Worm (Caenorhabditis elegans): Measurements from ENCODE around the gene W02H5.19.

The W02H5.19 gene

ce11 chrV:2638545-2638944 is at the start of gene W02H5.19 (continued):
- TF ChIP-seq F37B4.10 (GFP tag; IDR thresholded peaks at IDR 0.05) (no peak), atf-7 (tag; optimal IDR thresholded peaks at IDR 0.05) (peak; percentile 21), nhr-90 (tag; optimal IDR thresholded peaks at IDR 0.05) (no peak), mcd-1 (GFP tag; IDR thresholded peaks at IDR 0.05) (peak; percentile 87), lin-40 (tag; optimal IDR thresholded peaks at IDR 0.05) (no peak), F57C9.4 (tag; optimal IDR thresholded peaks at IDR 0.05) (no peak), egl-44 (GFP tag; IDR thresholded peaks at IDR 0.05) (no peak), F55B11.4 (tag; optimal IDR thresholded peaks at IDR 0.05; ENCODE audit: borderline replicate concordance, insufficient read depth) (no peak), mxl-1 (tag; optimal IDR thresholded peaks at IDR 0.05) (no peak), fkh-3 (tag; optimal IDR thresholded peaks at IDR 0.05) (no peak), hsf-1 (GFP tag; IDR thresholded peaks at IDR 0.05) (no peak), egrh-3 (GFP tag; IDR thresholded peaks at IDR 0.05) (0 out of 2 replicates have a peak, but pooled peaks have one; percentile 10), hlh-12 (tag; optimal IDR thresholded peaks at IDR 0.05) (no peak), attf-6 (GFP tag; IDR thresholded peaks at IDR 0.05) (no peak), repo-1 (tag; optimal IDR thresholded peaks at IDR 0.05) (no peak), F49E8.2 (tag; optimal IDR thresholded peaks at IDR 0.05; ENCODE audit: insufficient read depth) (no peak), ztf-6 (GFP tag; IDR thresholded peaks at IDR 0.05) (no peak), ztf-28 (GFP tag; IDR thresholded peaks at IDR 0.05) (0 out of 2 replicates have a peak, but pooled peaks have one; percentile 57), snpc-1.1 (tag; optimal IDR thresholded peaks at IDR 0.05; ENCODE audit: insufficient read depth) (no peak), ceh-27 (GFP tag; optimal IDR thresholded peaks at IDR 0.05) (peak; percentile 85), B0035.1 (tag; optimal IDR thresholded peaks at IDR 0.05) (no peak), die-1 (tag; optimal IDR thresholded peaks at IDR 0.05) (no peak), zim-3 (tag; optimal IDR thresholded peaks at IDR 0.05) (no peak), athp-1 (tag; optimal IDR thresholded peaks at IDR 0.05) (peak; percentile 67), unc-62 (GFP tag; optimal IDR thresholded peaks at IDR 0.05) (no peak), chd-7 (tag; optimal IDR thresholded peaks at IDR 0.05) (peak; percentile 16), sea-2 (GFP tag; IDR thresholded peaks at IDR 0.05) (no peak), dox-1 (GFP tag; IDR thresholded peaks at IDR 0.05) (peak; percentile 80), ceh-79 (tag; optimal IDR thresholded peaks at IDR 0.05) (no peak)

ce11 chrV:2589834-2590233 is 48.9 kb upstream of the W02H5.19 start:
- TF ChIP-seq rec-8 (tag; optimal IDR thresholded peaks at IDR 0.05) (no peak), xnd-1 (tag; optimal IDR thresholded peaks at IDR 0.05) (peak; percentile 30), efl-1 (GFP tag; optimal IDR thresholded peaks at IDR 0.05) (peak; percentile 72), dpl-1 (GFP tag; optimal IDR thresholded peaks at IDR 0.05) (peak; percentile 47), madf-6 (GFP tag; IDR thresholded peaks at IDR 0.05) (peak; percentile 78), T26A5.8 (tag; optimal IDR thresholded peaks at IDR 0.05) (no peak), Y56A3A.18 (GFP tag; IDR thresholded peaks at IDR 0.05) (no peak), madf-8 (GFP tag; conservative IDR thresholded peaks at IDR 0.05) (peak; percentile 55), tbp1 (GFP tag; optimal IDR thresholded peaks at IDR 0.05) (no peak), hsf-1 (GFP tag; IDR thresholded peaks at IDR 0.05) (no peak), pbrm-1 (GFP tag; IDR thresholded peaks at IDR 0.05) (no peak)
